Fruit fly (Drosophila melanogaster) whole organism, embryonic: Measurements from ENCODE around the gene Prm.

ENCODE experiments used
- Ada2b ChIP-seq: fragments of 200-800 bp; sonication (Bioruptor generic); IDR thresholded peaks from 2 replicates; pipeline ENCODE4 v1.3.6; 2022; ENCODE audit warnings: missing biosample characterization, missing genetic modification characterization
- Bdp1 ChIP-seq: fragments of 200-800 bp; sonication (Bioruptor generic); optimal IDR thresholded peaks from 3 replicates; lab custom pipeline; 2016; ENCODE audit warnings: missing biosample characterization, missing genetic modification characterization
- CG11504 ChIP-seq: fragments of 200-800 bp; sonication (Bioruptor generic); optimal IDR thresholded peaks from 3 replicates; lab custom pipeline; 2019; ENCODE audit warnings: missing biosample characterization, mild to moderate bottlenecking, missing genetic modification characterization, moderate library complexity
- CG11696 ChIP-seq: fragments of 200-800 bp; sonication (Bioruptor generic); IDR thresholded peaks from 2 replicates; pipeline ENCODE4 v1.3.6; 2022; ENCODE audit warnings: missing biosample characterization, missing genetic modification characterization
- CG1233 ChIP-seq: fragments of 200-800 bp; sonication (Bioruptor generic); optimal IDR thresholded peaks from 4 replicates; lab custom pipeline; 2018; ENCODE audit warnings: missing biosample characterization, mild to moderate bottlenecking, missing genetic modification characterization
- CG13123 ChIP-seq: fragments of 200-800 bp; sonication (Bioruptor generic); optimal IDR thresholded peaks from 2 replicates; lab custom pipeline; 2016; ENCODE audit warnings: missing biosample characterization, missing genetic modification characterization
- CG14050 ChIP-seq: fragments of 200-800 bp; sonication (Bioruptor generic); IDR thresholded peaks from 3 replicates; pipeline ENCODE4 v1.3.6; 2022; ENCODE audit warnings: missing biosample characterization, missing genetic modification characterization
- CG14860 ChIP-seq: fragments of 200-800 bp; sonication (Bioruptor generic); IDR thresholded peaks from 3 replicates; pipeline ENCODE4 v1.3.6; 2022; ENCODE audit warnings: missing biosample characterization, missing genetic modification characterization; ENCODE audit not compliant: partially characterized antibody
- CG15011 ChIP-seq: fragments of 200-800 bp; sonication (Bioruptor generic); optimal IDR thresholded peaks from 3 replicates; lab custom pipeline; 2018; ENCODE audit warnings: missing biosample characterization, mild to moderate bottlenecking, missing genetic modification characterization
- CG1529 ChIP-seq: fragments of 200-800 bp; sonication (Bioruptor generic); optimal IDR thresholded peaks from 3 replicates; lab custom pipeline; 2018; ENCODE audit warnings: missing biosample characterization, missing genetic modification characterization
- CG17359 ChIP-seq: fragments of 200-800 bp; sonication (Bioruptor generic); optimal IDR thresholded peaks from 3 replicates; lab custom pipeline; 2018; ENCODE audit warnings: missing biosample characterization, mild to moderate bottlenecking, missing genetic modification characterization, moderate library complexity
- CG17385 ChIP-seq: fragments of 200-800 bp; sonication (Bioruptor generic); optimal IDR thresholded peaks from 3 replicates; lab custom pipeline; 2018; ENCODE audit warnings: missing biosample characterization, mild to moderate bottlenecking, missing genetic modification characterization
- CG17802 ChIP-seq: fragments of 200-800 bp; sonication (Bioruptor generic); optimal IDR thresholded peaks from 2 replicates; lab custom pipeline; 2018; ENCODE audit warnings: missing biosample characterization, mild to moderate bottlenecking, missing genetic modification characterization, moderate library complexity
- CG17912 ChIP-seq: fragments of 200-800 bp; sonication (Bioruptor generic); optimal IDR thresholded peaks from 2 replicates; lab custom pipeline; 2018; ENCODE audit warnings: missing biosample characterization, mild to moderate bottlenecking, missing genetic modification characterization
- CG1832 ChIP-seq: fragments of 200-800 bp; sonication (Bioruptor generic); optimal IDR thresholded peaks from 2 replicates; lab custom pipeline; 2017; ENCODE audit warnings: missing biosample characterization, mild to moderate bottlenecking, missing genetic modification characterization, inconsistent platforms
- CG18619 ChIP-seq: fragments of 200-800 bp; sonication (Bioruptor generic); optimal IDR thresholded peaks from 3 replicates; lab custom pipeline; 2017; ENCODE audit warnings: missing biosample characterization, mild to moderate bottlenecking, missing genetic modification characterization
- CG31388 ChIP-seq: fragments of 200-800 bp; sonication (Bioruptor generic); optimal IDR thresholded peaks from 2 replicates; lab custom pipeline; 2016; ENCODE audit warnings: missing biosample characterization, missing genetic modification characterization
- CG32767 ChIP-seq: fragments of 200-800 bp; sonication (Bioruptor generic); IDR thresholded peaks from 2 replicates; pipeline ENCODE4 v1.3.6; 2022; ENCODE audit warnings: missing biosample characterization, missing genetic modification characterization
- CG32772 ChIP-seq: fragments of 200-800 bp; sonication (Bioruptor generic); IDR thresholded peaks from 2 replicates; pipeline ENCODE4 v1.3.6; 2022; ENCODE audit warnings: missing biosample characterization, missing genetic modification characterization
- CG34422 ChIP-seq: fragments of 200-800 bp; sonication (Bioruptor generic); IDR thresholded peaks from 3 replicates; pipeline ENCODE4 v1.3.6; 2022; ENCODE audit warnings: missing biosample characterization, missing genetic modification characterization
- CG3726 ChIP-seq: fragments of 200-800 bp; sonication (Bioruptor generic); IDR thresholded peaks from 3 replicates; pipeline ENCODE4, ENCODE4 v1.3.6; 2022; ENCODE audit warnings: missing biosample characterization, missing genetic modification characterization
- CG8388 ChIP-seq: fragments of 200-800 bp; sonication (Bioruptor generic); optimal IDR thresholded peaks from 2 replicates; lab custom pipeline; 2019; ENCODE audit warnings: missing biosample characterization, mild to moderate bottlenecking, missing genetic modification characterization, moderate library complexity
- CG8924 ChIP-seq: fragments of 200-800 bp; optimal IDR thresholded peaks from 3 replicates; lab custom pipeline; 2019; ENCODE audit warnings: missing biosample characterization, mild to moderate bottlenecking, missing genetic modification characterization, moderate library complexity
- D19A ChIP-seq: fragments of 200-800 bp; optimal IDR thresholded peaks from 3 replicates; lab custom pipeline; 2019; ENCODE audit warnings: missing biosample characterization, mild to moderate bottlenecking, missing genetic modification characterization, moderate library complexity
- Dbx ChIP-seq: fragments of 200-800 bp; sonication (Bioruptor generic); IDR thresholded peaks from 3 replicates; pipeline ENCODE4 v1.3.6; 2022; ENCODE audit warnings: missing biosample characterization, missing genetic modification characterization
- Gug ChIP-seq: fragments of 200-800 bp; sonication (Bioruptor generic); IDR thresholded peaks from 4 replicates; pipeline ENCODE4 v1.3.6; 2022; ENCODE audit warnings: missing biosample characterization, missing genetic modification characterization
- HLHmδ ChIP-seq: fragments of 200-800 bp; sonication (Bioruptor generic); optimal IDR thresholded peaks from 2 replicates; lab custom pipeline; 2018; ENCODE audit warnings: missing biosample characterization, mild to moderate bottlenecking, missing genetic modification characterization, moderate library complexity
- PHDP ChIP-seq: fragments of 200-800 bp; sonication (Bioruptor generic); optimal IDR thresholded peaks from 3 replicates; lab custom pipeline; 2018; ENCODE audit warnings: missing biosample characterization, mild to moderate bottlenecking, missing genetic modification characterization, moderate library complexity
- Poxn ChIP-seq: fragments of 200-800 bp; sonication (Bioruptor generic); IDR thresholded peaks from 2 replicates; pipeline ENCODE4 v1.3.6; 2022; ENCODE audit warnings: missing biosample characterization, missing genetic modification characterization
- Rfx ChIP-seq: fragments of 200-800 bp; sonication (Bioruptor generic); IDR thresholded peaks from 2 replicates; pipeline ENCODE4 v1.3.6; 2022; ENCODE audit warnings: missing biosample characterization, missing genetic modification characterization
- ash1 ChIP-seq: fragments of 200-800 bp; sonication (Bioruptor generic); optimal IDR thresholded peaks from 2 replicates; lab custom pipeline; 2018; ENCODE audit warnings: missing biosample characterization, mild to moderate bottlenecking, missing genetic modification characterization
- cato ChIP-seq: fragments of 200-800 bp; sonication (Bioruptor generic); optimal IDR thresholded peaks from 2 replicates; lab custom pipeline; 2016; ENCODE audit warnings: missing biosample characterization, missing genetic modification characterization, borderline replicate concordance
- dan ChIP-seq: fragments of 200-800 bp; sonication (Bioruptor generic); IDR thresholded peaks from 2 replicates; pipeline ENCODE4 v1.3.6; 2022; ENCODE audit warnings: missing biosample characterization, missing genetic modification characterization
- danr ChIP-seq: fragments of 200-800 bp; sonication (Bioruptor generic); IDR thresholded peaks from 2 replicates; pipeline ENCODE4 v1.3.6; 2022; ENCODE audit warnings: missing biosample characterization, missing genetic modification characterization
- fru ChIP-seq: fragments of >200 bp; optimal IDR thresholded peaks from 2 replicates; lab custom pipeline; 2017
- fu2 ChIP-seq: fragments of 200-800 bp; sonication (Bioruptor generic); optimal IDR thresholded peaks from 2 replicates; lab custom pipeline; 2016; ENCODE audit warnings: missing biosample characterization, missing genetic modification characterization
- grau ChIP-seq: fragments of 200-800 bp; optimal IDR thresholded peaks from 3 replicates; lab custom pipeline; 2019; ENCODE audit warnings: missing biosample characterization, mild to moderate bottlenecking, missing genetic modification characterization, moderate library complexity
- ind ChIP-seq: fragments of 200-800 bp; sonication (Bioruptor generic); optimal IDR thresholded peaks from 3 replicates; lab custom pipeline; 2016; ENCODE audit warnings: missing biosample characterization, missing genetic modification characterization
- jumu ChIP-seq: fragments of 200-800 bp; sonication (Bioruptor generic); optimal IDR thresholded peaks from 3 replicates; lab custom pipeline; 2016; ENCODE audit warnings: missing biosample characterization, missing genetic modification characterization
- kay ChIP-seq: fragments of 200-800 bp; sonication (Bioruptor generic); optimal IDR thresholded peaks from 2 replicates; lab custom pipeline; 2016; ENCODE audit warnings: missing biosample characterization, missing genetic modification characterization
- nmo ChIP-seq: fragments of 200-800 bp; sonication (Bioruptor generic); optimal IDR thresholded peaks from 2 replicates; lab custom pipeline; 2018; ENCODE audit warnings: missing biosample characterization, mild to moderate bottlenecking, missing genetic modification characterization, moderate library complexity
- pros ChIP-seq: fragments of 200-800 bp; sonication (Bioruptor generic); optimal IDR thresholded peaks from 3 replicates; lab custom pipeline; 2019; ENCODE audit warnings: missing biosample characterization, mild to moderate bottlenecking, missing genetic modification characterization, moderate library complexity
- scrt ChIP-seq: fragments of 200-800 bp; sonication (Bioruptor generic); optimal IDR thresholded peaks from 2 replicates; lab custom pipeline; 2018; ENCODE audit warnings: missing biosample characterization, mild to moderate bottlenecking, missing genetic modification characterization, moderate library complexity
- sim ChIP-seq: fragments of 200-800 bp; sonication (Bioruptor generic); IDR thresholded peaks from 2 replicates; pipeline ENCODE4 v1.3.6; 2022; ENCODE audit warnings: missing biosample characterization, missing genetic modification characterization
- trem ChIP-seq: fragments of 200-800 bp; optimal IDR thresholded peaks from 3 replicates; lab custom pipeline; 2019; ENCODE audit warnings: missing biosample characterization, mild to moderate bottlenecking, missing genetic modification characterization, moderate library complexity
- trh ChIP-seq: fragments of 200-800 bp; sonication (Bioruptor generic); optimal IDR thresholded peaks from 2 replicates; lab custom pipeline; 2016; ENCODE audit warnings: missing biosample characterization, missing genetic modification characterization
- unpg ChIP-seq: fragments of 200-800 bp; sonication (Bioruptor generic); optimal IDR thresholded peaks from 3 replicates; lab custom pipeline; 2018; ENCODE audit warnings: missing biosample characterization, mild to moderate bottlenecking, missing genetic modification characterization, moderate library complexity
- vnd ChIP-seq: fragments of 200-800 bp; sonication (Bioruptor generic); IDR thresholded peaks from 3 replicates; pipeline ENCODE4 v1.3.6; 2022; ENCODE audit warnings: missing biosample characterization, missing genetic modification characterization; ENCODE audit not compliant: partially characterized antibody
- vvl ChIP-seq: fragments of 200-800 bp; sonication (Bioruptor generic); IDR thresholded peaks from 2 replicates; pipeline ENCODE4 v1.3.6; 2022; ENCODE audit warnings: missing biosample characterization, missing genetic modification characterization

Prm gene

DNA sequence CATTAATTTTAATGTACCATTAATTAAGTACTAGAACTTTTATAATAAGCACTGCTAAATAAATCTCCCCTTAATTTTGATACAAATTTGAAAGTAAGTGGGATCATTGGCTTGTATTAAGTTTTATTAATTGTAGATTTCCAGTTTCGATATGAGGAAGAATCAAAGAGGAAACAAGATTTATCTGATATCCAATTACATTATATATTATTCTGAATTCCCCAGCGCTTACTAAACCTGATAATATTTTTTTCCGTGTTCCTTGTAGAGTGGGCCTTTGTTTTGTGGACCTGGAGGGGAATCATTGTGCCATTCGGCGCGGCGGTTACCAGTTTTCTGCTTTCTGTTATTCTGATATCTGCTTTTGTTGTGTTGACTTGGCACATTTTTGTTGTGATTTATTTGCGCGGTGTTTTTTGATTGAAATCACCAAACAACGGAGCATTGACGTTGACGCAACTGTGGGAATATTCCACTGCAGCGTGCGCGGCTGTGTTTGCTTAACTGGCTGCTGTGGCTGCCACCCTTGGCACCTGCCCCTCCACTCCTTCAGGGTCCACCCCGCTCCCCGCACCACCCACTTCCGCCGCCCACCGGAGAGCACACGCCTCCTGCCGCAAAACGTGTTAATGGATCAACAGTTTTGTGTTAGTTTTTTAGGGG, 60.6 kb downstream of the Prm start (continued):
- TF ChIP-seq CG11504 (tag; lab: Kevin White, UChicago) (no peak), scrt (GFP tag; lab: Kevin White, UChicago) (no peak), CG11696 (GFP tag; lab: Robert Waterston, UW) (peak; percentile 9; the same call in 1 of the 2 replicates), cato (GFP tag; lab: Kevin White, UChicago) (no peak), dan (GFP tag; lab: Robert Waterston, UW) (no peak), Dbx (GFP tag; lab: Robert Waterston, UW) (0 out of 3 replicates have a peak, but pooled peaks have one; percentile 41), Ada2b (GFP tag; lab: Robert Waterston, UW) (no peak)

DNA sequence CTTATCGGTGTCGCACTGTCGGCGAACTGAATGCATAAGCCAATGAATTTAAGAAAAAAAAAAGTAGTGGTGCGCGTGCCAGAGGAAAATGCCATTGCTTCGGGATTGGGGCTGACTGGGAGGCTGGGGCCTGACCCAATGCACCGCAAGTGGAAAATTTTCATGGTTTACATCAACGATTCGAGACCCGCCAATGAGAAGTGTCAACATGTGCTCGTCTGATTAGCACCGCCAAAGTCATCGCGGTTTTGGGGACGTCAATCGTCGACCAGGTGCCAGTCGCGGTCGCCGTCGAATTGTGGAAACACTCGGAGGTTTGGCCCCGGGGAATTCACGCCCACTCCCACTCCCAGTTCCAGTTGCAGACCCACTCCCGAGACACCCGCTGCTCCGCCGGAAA, 61.3 kb downstream of the Prm start:
- TF ChIP-seq CG18619 (GFP tag; lab: Kevin White, UChicago) (peak; percentile 35), jumu (peak; percentile 13), Bdp1 (no peak), kay (GFP tag; lab: Kevin White, UChicago) (no peak), ind (GFP tag; lab: Kevin White, UChicago) (no peak), CG17802 (tag; lab: Kevin White, UChicago) (no peak), CG1832 (no peak), vvl (GFP tag; lab: Robert Waterston, UW) (peak; percentile 43; the same call in 1 of the 2 replicates), CG32767 (GFP tag; lab: Robert Waterston, UW) (no peak), pros (GFP tag; lab: Kevin White, UChicago) (no peak), CG34422 (GFP tag; lab: Robert Waterston, UW) (no peak), ash1 (GFP tag; lab: Kevin White, UChicago) (no peak), Rfx (peak; percentile 33; the same call in 1 of the 2 replicates), PHDP (tag; lab: Kevin White, UChicago) (no peak), CG14860 (no peak), Poxn (GFP tag; lab: Robert Waterston, UW) (no peak), CG15011 (GFP tag; lab: Kevin White, UChicago) (no peak), Dbx (GFP tag; lab: Robert Waterston, UW) (0 out of 3 replicates have a peak, but pooled peaks have one; percentile 51), D19A (no peak), HLHmδ (GFP tag; lab: Kevin White, UChicago) (no peak), CG1233 (GFP tag; lab: Kevin White, UChicago) (peak; percentile 6), unpg (GFP tag; lab: Kevin White, UChicago) (no peak), CG3726 (GFP tag; lab: Robert Waterston, UW) (0 out of 3 replicates have a peak, but pooled peaks have one; percentile 5), Gug (no peak), trh (GFP tag; lab: Kevin White, UChicago) (no peak), CG31388 (GFP tag; lab: Kevin White, UChicago) (no peak), CG14050 (no peak), CG8388 (GFP tag; lab: Kevin White, UChicago) (no peak), CG32772 (GFP tag; lab: Robert Waterston, UW) (no peak), nmo (GFP tag; lab: Kevin White, UChicago) (no peak), grau (tag; lab: Kevin White, UChicago) (no peak), CG17912 (peak; percentile 28), trem (no peak), fu2 (GFP tag; lab: Kevin White, UChicago) (no peak), CG17385 (GFP tag; lab: Kevin White, UChicago) (peak; percentile 12), CG13123 (GFP tag; lab: Kevin White, UChicago) (no peak), CG17359 (tag; lab: Kevin White, UChicago) (peak; percentile 47), fru (lab: Kevin White, UChicago) (no peak), CG8924 (tag; lab: Kevin White, UChicago) (no peak), danr (GFP tag; lab: Robert Waterston, UW) (no peak), CG1529 (GFP tag; lab: Kevin White, UChicago) (peak; percentile 40), vnd (no peak), sim (GFP tag; lab: Robert Waterston, UW) (0 out of 2 replicates have a peak, but pooled peaks have one; percentile 19)
